Worm (Caenorhabditis elegans) whole organism, young adult: ENCODE measurements around the gene R13A1.10.

Experiments used
- B0261.1 ChIP-seq: sonication (generic microtip); optimal IDR thresholded peaks from 2 replicates; lab custom pipeline; 2016; ENCODE audit warnings: mild to moderate bottlenecking, missing genetic modification characterization, moderate library complexity, missing compliant biosample characterization
- D2030.7 ChIP-seq: fragments of 200-800 bp; sonication (Bioruptor generic); IDR thresholded peaks from 2 replicates; pipeline ENCODE4 v1.3.6; 2022; ENCODE audit warnings: missing genetic modification reagents, missing genetic modification characterization, missing compliant biosample characterization
- F23B12.7 ChIP-seq: sonication (generic microtip); optimal IDR thresholded peaks from 2 replicates; lab custom pipeline; 2017; ENCODE audit warnings: missing genetic modification characterization, mild to moderate bottlenecking, missing compliant biosample characterization, antibody characterized with exemption, moderate library complexity; ENCODE audit not compliant: insufficient read depth
- egl-18 ChIP-seq: fragments of 200-800 bp; sonication (Bioruptor generic); IDR thresholded peaks from 2 replicates; pipeline ENCODE4 v1.3.6; 2022; ENCODE audit warnings: missing genetic modification reagents, missing genetic modification characterization, missing compliant biosample characterization
- let-526 ChIP-seq: fragments of 200-800 bp; sonication (Bioruptor generic); IDR thresholded peaks from 2 replicates; pipeline ENCODE4 v1.3.6; 2022; ENCODE audit warnings: missing genetic modification reagents, missing genetic modification characterization, missing compliant biosample characterization
- pha-4 ChIP-seq: fragments of 150-350 bp; sonication (generic microtip); optimal IDR thresholded peaks from 2 replicates; lab custom pipeline; 2014; ENCODE audit warnings: missing biosample characterization, missing genetic modification reagents, missing genetic modification characterization
- rcor-1 ChIP-seq: fragments of 200-800 bp; sonication (Bioruptor generic); IDR thresholded peaks from 2 replicates; pipeline ENCODE4 v1.3.6; 2022; ENCODE audit warnings: missing genetic modification reagents, missing genetic modification characterization, missing compliant biosample characterization
- somi-1 ChIP-seq: fragments of 200-800 bp; sonication (Bioruptor generic); optimal IDR thresholded peaks from 2 replicates; lab custom pipeline; 2018; ENCODE audit warnings: mild to moderate bottlenecking, missing genetic modification characterization, missing compliant biosample characterization
- unc-62 ChIP-seq: fragments of 150-350 bp; optimal IDR thresholded peaks from 2 replicates; lab custom pipeline; 2014; ENCODE audit warnings: missing biosample characterization, missing genetic modification reagents, missing genetic modification characterization
- zim-3 ChIP-seq: sonication (generic microtip); optimal IDR thresholded peaks from 2 replicates; lab custom pipeline; 2017; ENCODE audit warnings: mild to moderate bottlenecking, missing genetic modification characterization, moderate library complexity, missing compliant biosample characterization

ce11 chrIV:7219398-7220087 lies 7.4 kb downstream of the R13A1.10 start, which contains the start of the genes glb-23 and R13A1.1:
- TF ChIP-seq rcor-1 (GFP tag; lab: Robert Waterston, UW) (no peak), pha-4 (tag; lab: Kevin White, UChicago) (no peak), zim-3 (tag; lab: Kevin White, UChicago) (no peak), F23B12.7 (tag; lab: Kevin White, UChicago) (no peak), egl-18 (no peak), B0261.1 (no peak), let-526 (GFP tag; lab: Robert Waterston, UW) (no peak), somi-1 (GFP tag; lab: Kevin White, UChicago) (no peak), D2030.7 (GFP tag; lab: Robert Waterston, UW) (no peak), unc-62 (GFP tag; lab: Kevin White, UChicago) (no peak)
